Worm (Caenorhabditis elegans) whole organism, midembryonic: ENCODE measurements around the gene egl-20.

ENCODE experiments used
- cog-1 ChIP-seq: sonication (generic microtip); optimal IDR thresholded peaks from 2 replicates; lab custom pipeline; 2016; ENCODE audit warnings: missing genetic modification characterization, missing compliant biosample characterization
- flt-1 ChIP-seq: fragments of 200-800 bp; sonication (Bioruptor generic); IDR thresholded peaks from 2 replicates; pipeline ENCODE4 v1.3.6; 2022; ENCODE audit warnings: missing genetic modification characterization, missing compliant biosample characterization
- klf-2 ChIP-seq: fragments of 200-800 bp; sonication (Bioruptor generic); conservative IDR thresholded peaks from 2 replicates; pipeline ENCODE4 v1.3.6; 2022; ENCODE audit warnings: missing genetic modification reagents, missing genetic modification characterization, missing compliant biosample characterization
- med-1 ChIP-seq: sonication (generic microtip); optimal IDR thresholded peaks from 2 replicates; lab custom pipeline; 2017; ENCODE audit warnings: missing genetic modification characterization, mild to moderate bottlenecking, missing compliant biosample characterization, antibody characterized with exemption, missing genetic modification reagents; ENCODE audit not compliant: insufficient read depth
- ref-1 ChIP-seq: fragments of 200-800 bp; sonication (Bioruptor generic); conservative IDR thresholded peaks from 2 replicates; pipeline ENCODE4 v1.3.6; 2022; ENCODE audit warnings: missing genetic modification reagents, missing genetic modification characterization, missing compliant biosample characterization
- tab-1 ChIP-seq: fragments of 200-800 bp; sonication (Bioruptor generic); IDR thresholded peaks from 2 replicates; pipeline ENCODE4 v1.3.6; 2022; ENCODE audit warnings: missing genetic modification characterization, missing compliant biosample characterization
- ztf-23 ChIP-seq: fragments of 200-800 bp; sonication (Bioruptor generic); IDR thresholded peaks from 2 replicates; pipeline ENCODE4 v1.3.6; 2022; ENCODE audit warnings: missing genetic modification reagents, missing genetic modification characterization, missing compliant biosample characterization

DNA sequence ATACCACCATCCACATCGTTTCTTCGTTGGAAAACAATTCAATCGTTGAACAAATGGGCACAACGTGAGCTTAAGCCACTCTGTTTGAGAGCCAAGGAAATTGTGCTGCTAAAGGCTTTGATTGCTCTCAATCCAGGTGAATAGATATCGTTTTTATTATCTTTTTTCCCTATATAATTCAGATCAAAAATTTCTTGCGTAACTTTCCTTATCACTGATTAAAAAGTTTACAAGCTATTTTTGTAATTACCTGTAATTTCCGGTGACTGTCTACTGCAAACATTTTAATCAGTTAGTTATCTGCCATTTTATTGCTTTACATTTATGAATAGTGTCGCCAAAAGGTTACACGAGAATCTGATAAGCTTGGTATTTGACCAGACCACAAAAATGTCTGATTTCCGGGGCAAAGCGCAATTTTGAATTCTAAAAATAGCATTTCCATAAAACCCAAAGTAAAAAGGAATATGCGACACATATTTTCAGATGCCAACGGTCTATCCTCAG is 52.6 kb downstream of the egl-20 start:
- no peak for TF ChIP-seq flt-1 (GFP tag; lab: Robert Waterston, UW)
- no peak for TF ChIP-seq ref-1 (GFP tag; lab: Robert Waterston, UW)
- no peak for TF ChIP-seq ztf-23
- no peak for TF ChIP-seq tab-1 (GFP tag; lab: Robert Waterston, UW)
- no peak for TF ChIP-seq cog-1 (tag; lab: Kevin White, UChicago)
- no peak for TF ChIP-seq med-1 (GFP tag; lab: Kevin White, UChicago)
- no peak for TF ChIP-seq klf-2 (GFP tag; lab: Robert Waterston, UW)
